Worm (Caenorhabditis elegans) whole organism, L4 larva: Measurements from ENCODE around the gene C04E7.3.
"Not testable (repeated sequence)": the region's sequence is repeated elsewhere in the genome, so short reads cannot be mapped to it uniquely, and the experiment has no call there.

ENCODE experiments used
- D1046.2 ChIP-seq: fragments of 200-800 bp; sonication (Bioruptor generic); IDR thresholded peaks from 2 replicates; pipeline ENCODE4 v1.3.6; 2022; ENCODE audit warnings: missing genetic modification characterization, missing compliant biosample characterization
- F10B5.3 ChIP-seq: sonication (generic microtip); optimal IDR thresholded peaks from 2 replicates; lab custom pipeline; 2016; ENCODE audit warnings: mild to moderate bottlenecking, missing genetic modification characterization, missing compliant biosample characterization
- F44E2.7 ChIP-seq: fragments of 200-800 bp; sonication (Bioruptor generic); IDR thresholded peaks from 2 replicates; pipeline ENCODE4 v2.1.2; 2022; ENCODE audit warnings: missing genetic modification characterization, missing compliant biosample characterization
- Y48G9A.11 ChIP-seq: fragments of 200-800 bp; sonication (Bioruptor generic); IDR thresholded peaks from 2 replicates; pipeline ENCODE4 v1.3.6; 2022; ENCODE audit warnings: missing genetic modification reagents, missing genetic modification characterization, missing compliant biosample characterization
- Y5F2A.4 ChIP-seq: fragments of 200-800 bp; sonication (Bioruptor generic); optimal IDR thresholded peaks from 2 replicates; lab custom pipeline; 2018; ENCODE audit warnings: mild to moderate bottlenecking, missing genetic modification characterization, missing compliant biosample characterization
- Y75B8A.6 ChIP-seq: fragments of 200-800 bp; sonication (Bioruptor generic); IDR thresholded peaks from 2 replicates; pipeline ENCODE4 v1.3.6; 2022; ENCODE audit warnings: missing genetic modification reagents, missing genetic modification characterization, missing compliant biosample characterization
- ZK546.5 ChIP-seq, 2 experiments: sonication (generic microtip); optimal IDR thresholded peaks; 2 replicates each; lab custom pipeline; 2017; ENCODE audit warnings: missing biosample characterization in 2 of 2, missing genetic modification characterization in 2 of 2
- aly-2 ChIP-seq: sonication (generic microtip); optimal IDR thresholded peaks from 2 replicates; lab custom pipeline; 2018; ENCODE audit warnings: missing biosample characterization, missing genetic modification characterization
- arid-1 ChIP-seq: fragments of 200-800 bp; sonication (Bioruptor generic); conservative IDR thresholded peaks from 2 replicates; pipeline ENCODE4 v1.3.6; 2022; ENCODE audit warnings: missing genetic modification reagents, missing genetic modification characterization, missing compliant biosample characterization
- attf-4 ChIP-seq: sonication (generic microtip); optimal IDR thresholded peaks from 3 replicates; lab custom pipeline; 2017; ENCODE audit warnings: missing biosample characterization, missing genetic modification characterization
- ceh-28 ChIP-seq: fragments of 150-350 bp; optimal IDR thresholded peaks from 2 replicates; lab custom pipeline; 2014; ENCODE audit warnings: missing biosample characterization, missing genetic modification reagents, missing genetic modification characterization
- ceh-62 ChIP-seq: sonication (generic microtip); optimal IDR thresholded peaks from 2 replicates; lab custom pipeline; 2017; ENCODE audit warnings: missing biosample characterization, missing genetic modification characterization
- daf-16 ChIP-seq, 3 experiments: sonication (generic microtip); optimal IDR thresholded peaks; 2 replicates each; lab custom pipeline; 2016 to 2017; ENCODE audit warnings: missing genetic modification characterization in 3 of 3, missing genetic modification reagents in 3 of 3, mild to moderate bottlenecking in 2 of 3, missing compliant biosample characterization in 2 of 3, missing biosample characterization in 1 of 3, moderate library complexity in 1 of 3
- daf-8 ChIP-seq: fragments of 200-800 bp; sonication (Bioruptor generic); IDR thresholded peaks from 2 replicates; pipeline ENCODE4 v1.3.6; 2022; ENCODE audit warnings: missing genetic modification characterization, missing compliant biosample characterization
- dpl-1 ChIP-seq: fragments of 150-350 bp; optimal IDR thresholded peaks from 2 replicates; lab custom pipeline; 2014; ENCODE audit warnings: missing biosample characterization, missing genetic modification reagents, missing genetic modification characterization
- fkh-10 ChIP-seq: fragments of 150-350 bp; optimal IDR thresholded peaks from 2 replicates; lab custom pipeline; 2014; ENCODE audit warnings: missing biosample characterization, missing genetic modification reagents, missing genetic modification characterization
- hlh-30 ChIP-seq: sonication (generic microtip); optimal IDR thresholded peaks from 2 replicates; lab custom pipeline; 2017; ENCODE audit warnings: antibody characterized with exemption, mild to moderate bottlenecking, missing genetic modification characterization, missing compliant biosample characterization; ENCODE audit not compliant: insufficient read depth
- hmg-1.1 ChIP-seq: fragments of 200-800 bp; sonication (Bioruptor generic); IDR thresholded peaks from 2 replicates; pipeline ENCODE4 v1.3.6; 2022; ENCODE audit warnings: missing genetic modification reagents, missing genetic modification characterization, missing compliant biosample characterization
- jun-1 ChIP-seq: fragments of 150-350 bp; optimal IDR thresholded peaks from 2 replicates; lab custom pipeline; 2014; ENCODE audit warnings: missing biosample characterization, missing genetic modification reagents, missing genetic modification characterization
- lin-38 ChIP-seq: fragments of 200-800 bp; sonication (Bioruptor generic); IDR thresholded peaks from 2 replicates; pipeline ENCODE4 v1.3.6; 2022; ENCODE audit warnings: missing genetic modification reagents, missing genetic modification characterization, missing compliant biosample characterization
- lir-3 ChIP-seq: sonication (generic microtip); optimal IDR thresholded peaks from 2 replicates; lab custom pipeline; 2016; ENCODE audit warnings: mild to moderate bottlenecking, missing genetic modification characterization, missing compliant biosample characterization
- madf-5 ChIP-seq, 2 experiments: fragments of 200-800 bp; sonication (Bioruptor generic); IDR thresholded peaks; 2 replicates each; pipeline ENCODE4 v1.3.6; 2022; ENCODE audit warnings: missing compliant biosample characterization in 2 of 2, missing genetic modification characterization in 2 of 2
- mdl-1 ChIP-seq, 2 experiments: fragments of 150-350 bp in 1 of 2; sonication (generic microtip) in 1 of 2; optimal IDR thresholded peaks; 2 replicates each; lab custom pipeline; 2014 to 2017; ENCODE audit warnings: missing biosample characterization in 2 of 2, missing genetic modification characterization in 2 of 2
- mdt-29 ChIP-seq: fragments of 200-800 bp; sonication (Bioruptor generic); IDR thresholded peaks from 2 replicates; pipeline ENCODE4 v1.3.6; 2022; ENCODE audit warnings: missing genetic modification reagents, missing genetic modification characterization, missing compliant biosample characterization
- nhr-10 ChIP-seq: fragments of 150-350 bp; optimal IDR thresholded peaks from 2 replicates; lab custom pipeline; 2014; ENCODE audit warnings: missing biosample characterization, missing genetic modification characterization
- nhr-102 ChIP-seq: sonication (generic microtip); optimal IDR thresholded peaks from 2 replicates; lab custom pipeline; 2016; ENCODE audit warnings: mild to moderate bottlenecking, missing genetic modification characterization, moderate library complexity, missing compliant biosample characterization
- nhr-25 ChIP-seq: sonication (generic microtip); optimal IDR thresholded peaks from 2 replicates; lab custom pipeline; 2017; ENCODE audit warnings: missing genetic modification characterization, mild to moderate bottlenecking, missing compliant biosample characterization, antibody characterized with exemption, moderate library complexity, borderline replicate concordance; ENCODE audit not compliant: insufficient read depth
- nhr-28 ChIP-seq: fragments of 150-350 bp; optimal IDR thresholded peaks from 2 replicates; lab custom pipeline; 2014; ENCODE audit warnings: missing biosample characterization, missing genetic modification characterization
- nhr-48 ChIP-seq: sonication (generic microtip); optimal IDR thresholded peaks from 2 replicates; lab custom pipeline; 2016; ENCODE audit warnings: mild to moderate bottlenecking, missing genetic modification characterization, missing compliant biosample characterization
- nhr-6 ChIP-seq: fragments of 150-350 bp; optimal IDR thresholded peaks from 2 replicates; lab custom pipeline; 2014; ENCODE audit warnings: missing biosample characterization, missing genetic modification characterization
- nhr-76 ChIP-seq: fragments of 150-350 bp; optimal IDR thresholded peaks from 2 replicates; lab custom pipeline; 2014; ENCODE audit warnings: missing biosample characterization, missing genetic modification characterization
- pha-4 ChIP-seq, 2 experiments: fragments of 150-350 bp in 1 of 2; fragments of 200-800 bp in 1 of 2; sonication (Bioruptor generic) in 1 of 2; IDR thresholded peaks in 1 of 2; optimal IDR thresholded peaks in 1 of 2; 2 replicates each; pipeline versions ENCODE4 v1.3.6 to Lab custom; 2014 to 2022; ENCODE audit warnings: missing genetic modification characterization in 2 of 2, missing genetic modification reagents in 2 of 2, missing biosample characterization in 1 of 2, missing compliant biosample characterization in 1 of 2
- pqm-1 ChIP-seq: sonication (generic microtip); optimal IDR thresholded peaks from 2 replicates; lab custom pipeline; 2017; ENCODE audit warnings: missing biosample characterization, missing genetic modification characterization
- sdz-12 ChIP-seq: fragments of 200-800 bp; sonication (Bioruptor generic); optimal IDR thresholded peaks from 2 replicates; lab custom pipeline; 2018; ENCODE audit warnings: mild to moderate bottlenecking, missing genetic modification characterization, missing compliant biosample characterization
- set-16 ChIP-seq: fragments of 200-800 bp; sonication (Bioruptor generic); IDR thresholded peaks from 2 replicates; pipeline ENCODE4 v1.3.6; 2022; ENCODE audit warnings: missing genetic modification reagents, missing genetic modification characterization, missing compliant biosample characterization
- spr-1 ChIP-seq: sonication (generic microtip); optimal IDR thresholded peaks from 2 replicates; lab custom pipeline; 2016; ENCODE audit warnings: mild to moderate bottlenecking, missing genetic modification characterization, missing compliant biosample characterization
- tra-1 ChIP-seq: fragments of 200-800 bp; sonication (Bioruptor generic); IDR thresholded peaks from 2 replicates; pipeline ENCODE4 v1.3.6; 2022; ENCODE audit warnings: missing genetic modification reagents, missing genetic modification characterization, missing compliant biosample characterization
- unc-130 ChIP-seq: sonication (generic microtip); optimal IDR thresholded peaks from 2 replicates; lab custom pipeline; 2016; ENCODE audit warnings: missing genetic modification reagents, missing genetic modification characterization, missing compliant biosample characterization
- unc-62 ChIP-seq, 3 experiments: fragments of 150-350 bp in 1 of 3; sonication (generic microtip); optimal IDR thresholded peaks in 2 of 3; peaks in 1 of 3; 1 replicate in 1 of 3; 2 replicates in 2 of 3; lab custom pipeline; 2014 to 2017; ENCODE audit warnings: missing biosample characterization in 3 of 3, missing genetic modification characterization in 3 of 3, missing genetic modification reagents in 3 of 3, missing genotype in 1 of 3
- zag-1 ChIP-seq: fragments of 150-350 bp; optimal IDR thresholded peaks from 2 replicates; lab custom pipeline; 2014; ENCODE audit warnings: missing biosample characterization, missing genetic modification characterization
- zfp-2 ChIP-seq: sonication (generic microtip); optimal IDR thresholded peaks from 2 replicates; lab custom pipeline; 2016; ENCODE audit warnings: mild to moderate bottlenecking, missing genetic modification characterization, missing compliant biosample characterization
- zip-2 ChIP-seq: fragments of 150-350 bp; optimal IDR thresholded peaks from 2 replicates; lab custom pipeline; 2014; ENCODE audit warnings: missing biosample characterization, missing genetic modification characterization
- ztf-7 ChIP-seq: fragments of 150-350 bp; optimal IDR thresholded peaks from 2 replicates; lab custom pipeline; 2014; ENCODE audit warnings: missing biosample characterization, missing genetic modification characterization

The C04E7.3 gene

ce11 chrX:347117-347516, at the start of gene C04E7.3:
Gene C04E7.3 (minus strand): TSS chrX:347217.
- TF ChIP-seq spr-1 (tag; lab: Kevin White, UChicago); Y75B8A.6 (GFP tag; lab: Robert Waterston, UW); nhr-25: not testable (repeated sequence)

ce11 chrX:394709-395108, 47.7 kb upstream of the C04E7.3 start, which contains the start of gene R04A9.7:
Gene R04A9.7 (minus strand): TSS chrX:394892.
- TF ChIP-seq F10B5.3 (tag; lab: Kevin White, UChicago) (no peak), ceh-62 (tag; lab: Kevin White, UChicago) (no peak), madf-5 (GFP tag; IDR thresholded peaks at IDR 0.05; lab: Robert Waterston, UW) (no peak), mdl-1 (tag; optimal IDR thresholded peaks at IDR 0.05; lab: Kevin White, UChicago) (no peak), zfp-2 (tag; lab: Kevin White, UChicago) (no peak), pqm-1 (tag; lab: Kevin White, UChicago) (no peak), nhr-25 (no peak), ceh-28 (tag; lab: Kevin White, UChicago) (no peak), daf-8 (GFP tag; lab: Robert Waterston, UW) (no peak), ztf-7 (tag; lab: Kevin White, UChicago) (no peak), aly-2 (tag; lab: Kevin White, UChicago) (no peak), Y48G9A.11 (no peak), arid-1 (GFP tag; lab: Robert Waterston, UW) (no peak), tra-1 (GFP tag; lab: Robert Waterston, UW) (no peak)
- TF ChIP-seq, all 104 proteins: peak for 0

ce11 chrX:390469-390868, 43.5 kb upstream of the C04E7.3 start, which contains the start of gene R04A9.9:
Gene R04A9.9 (minus strand): TSS chrX:390569.
- no peak for TF ChIP-seq nhr-6
- no peak for TF ChIP-seq Y5F2A.4 (GFP tag; lab: Kevin White, UChicago)
- TF ChIP-seq ceh-62 (tag; lab: Kevin White, UChicago) = no peak
- no peak for TF ChIP-seq nhr-76 (tag; lab: Kevin White, UChicago)
- TF ChIP-seq zfp-2 (tag; lab: Kevin White, UChicago) = no peak
- TF ChIP-seq zag-1 (tag; lab: Kevin White, UChicago) = no peak
- no peak for TF ChIP-seq jun-1 (tag; lab: Kevin White, UChicago)
- TF ChIP-seq pha-4 (GFP tag; IDR thresholded peaks at IDR 0.05; lab: Robert Waterston, UW) = no peak
- no peak for TF ChIP-seq pha-4 (tag; optimal IDR thresholded peaks at IDR 0.05; lab: Kevin White, UChicago)
- no peak for TF ChIP-seq mdt-29 (GFP tag; lab: Robert Waterston, UW)
- no peak for TF ChIP-seq sdz-12 (GFP tag; lab: Kevin White, UChicago)
- TF ChIP-seq nhr-48 (tag; lab: Kevin White, UChicago) = no peak
- no peak for TF ChIP-seq aly-2 (tag; lab: Kevin White, UChicago)

DNA sequence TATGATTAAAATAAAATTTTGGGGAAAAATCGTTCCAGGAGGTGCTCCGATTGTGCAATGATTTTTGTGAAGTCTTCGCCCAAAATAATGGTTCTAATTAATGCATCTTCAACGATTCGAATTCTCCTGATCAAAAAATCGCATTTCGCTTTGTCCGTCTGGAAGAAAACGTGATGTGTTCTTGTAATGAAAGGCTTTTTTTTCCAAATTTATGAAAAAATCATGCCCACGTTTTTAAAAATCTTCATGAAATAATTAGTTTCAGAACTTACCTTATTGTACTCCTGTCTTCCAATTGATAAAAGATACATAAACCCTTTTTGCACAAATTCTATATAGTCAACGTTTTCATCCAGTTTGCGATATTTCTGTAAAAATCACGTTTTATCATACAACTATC, 42.5 kb upstream of the C04E7.3 start:
- no peak for TF ChIP-seq Y75B8A.6 (GFP tag; lab: Robert Waterston, UW)
- no peak for TF ChIP-seq nhr-10 (tag; lab: Kevin White, UChicago)
- TF ChIP-seq unc-62 (GFP tag; optimal IDR thresholded peaks at IDR 0.05 in 1 of 2; lab: Kevin White, UChicago) = peak in 1 of 2 experiments; percentile 92
- TF ChIP-seq unc-62 (tag; optimal IDR thresholded peaks at IDR 0.05; lab: Kevin White, UChicago) = no peak
- TF ChIP-seq, all 104 proteins: peak for 1

DNA sequence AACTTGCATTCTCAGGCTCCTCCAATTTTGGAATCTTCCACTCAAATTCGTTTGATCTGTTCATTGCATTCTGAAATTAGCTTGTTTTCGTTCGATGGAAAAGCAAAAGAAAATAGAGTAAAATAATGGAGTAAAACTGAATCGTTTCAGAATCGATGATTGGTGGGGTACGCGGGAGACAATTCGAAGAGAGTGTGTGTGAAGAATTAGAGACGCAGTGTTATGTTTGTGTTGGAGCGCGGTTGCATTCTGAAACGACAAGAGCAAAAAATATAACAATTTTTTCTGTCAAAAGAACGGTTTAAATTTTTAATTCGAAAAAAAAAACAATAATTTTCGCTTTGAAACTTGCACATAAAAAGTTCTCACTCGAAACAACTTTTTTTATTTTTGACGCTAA, 41.7 kb upstream of the C04E7.3 start, which contains the start of gene ceh-93:
Gene ceh-93, minus strand, starts transcription at position 70 of the 400 bp plus-strand sequence.
- TF ChIP-seq hmg-1.1 (GFP tag; lab: Robert Waterston, UW) (peak; percentile 55), lin-38 (GFP tag; lab: Robert Waterston, UW) (peak; percentile 66), zip-2 (tag; lab: Kevin White, UChicago) (no peak), D1046.2 (GFP tag; lab: Robert Waterston, UW) (no peak), nhr-102 (tag; lab: Kevin White, UChicago) (no peak), attf-4 (tag; lab: Kevin White, UChicago) (no peak), unc-130 (GFP tag; lab: Kevin White, UChicago) (no peak), daf-16 (GFP tag; optimal IDR thresholded peaks at IDR 0.05; lab: Kevin White, UChicago) (no peak), daf-16 (tag; optimal IDR thresholded peaks at IDR 0.05; lab: Kevin White, UChicago) (peak; percentile 59), nhr-28 (peak; percentile 17), ZK546.5 (tag; optimal IDR thresholded peaks at IDR 0.05; lab: Kevin White, UChicago) (no peak), fkh-10 (GFP tag; lab: Kevin White, UChicago) (no peak), dpl-1 (GFP tag; lab: Kevin White, UChicago) (peak; percentile 0), set-16 (no peak), lir-3 (tag; lab: Kevin White, UChicago) (no peak), F44E2.7 (GFP tag; lab: Robert Waterston, UW) (no peak), hlh-30 (tag; lab: Kevin White, UChicago) (no peak), tra-1 (GFP tag; lab: Robert Waterston, UW) (no peak)
